Worm (Caenorhabditis elegans) whole organism, L2 larva: Measurements from ENCODE around the gene txt-1.

Experiments used
- C34F6.9 ChIP-seq: fragments of 150-350 bp; optimal IDR thresholded peaks from 2 replicates; lab custom pipeline; 2014; ENCODE audit warnings: missing biosample characterization, missing genetic modification characterization
- F13H6.1 ChIP-seq: sonication (generic microtip); optimal IDR thresholded peaks from 2 replicates; lab custom pipeline; 2016; ENCODE audit warnings: missing genetic modification characterization, missing compliant biosample characterization
- R02D3.7 ChIP-seq: fragments of 150-350 bp; optimal IDR thresholded peaks from 2 replicates; lab custom pipeline; 2014; ENCODE audit warnings: missing biosample characterization, missing genetic modification characterization
- Y55F3AM.14 ChIP-seq: fragments of 200-800 bp; sonication (Bioruptor generic); optimal IDR thresholded peaks from 2 replicates; lab custom pipeline; 2018; ENCODE audit warnings: mild to moderate bottlenecking, missing genetic modification characterization, missing compliant biosample characterization
- ZK546.5 ChIP-seq: sonication (generic microtip); optimal IDR thresholded peaks from 2 replicates; lab custom pipeline; 2017; ENCODE audit warnings: missing biosample characterization, missing genetic modification characterization
- alr-1 ChIP-seq: fragments of 150-350 bp; optimal IDR thresholded peaks from 2 replicates; lab custom pipeline; 2014; ENCODE audit warnings: missing biosample characterization, missing genetic modification characterization
- aly-2 ChIP-seq: fragments of 150-350 bp; optimal IDR thresholded peaks from 2 replicates; lab custom pipeline; 2014; ENCODE audit warnings: missing biosample characterization, missing genetic modification characterization
- ama-1 ChIP-seq: fragments of 150-350 bp; optimal IDR thresholded peaks from 2 replicates; lab custom pipeline; 2018; ENCODE audit warnings: inconsistent platforms
- blmp-1 ChIP-seq: sonication (generic microtip); optimal IDR thresholded peaks from 2 replicates; lab custom pipeline; 2017; ENCODE audit warnings: missing genetic modification characterization, mild to moderate bottlenecking, missing compliant biosample characterization, antibody characterized with exemption, moderate library complexity; ENCODE audit not compliant: insufficient read depth
- ceh-16 ChIP-seq: fragments of 150-350 bp; optimal IDR thresholded peaks from 2 replicates; lab custom pipeline; 2014; ENCODE audit warnings: missing biosample characterization, missing genetic modification characterization
- ceh-82 ChIP-seq: fragments of 150-350 bp; optimal IDR thresholded peaks from 2 replicates; lab custom pipeline; 2014; ENCODE audit warnings: missing biosample characterization, missing genetic modification characterization
- crh-2 ChIP-seq: sonication (generic microtip); optimal IDR thresholded peaks from 2 replicates; lab custom pipeline; 2017; ENCODE audit warnings: missing biosample characterization, missing genetic modification characterization
- dmd-4 ChIP-seq: sonication (generic microtip); optimal IDR thresholded peaks from 2 replicates; lab custom pipeline; 2017; ENCODE audit warnings: missing biosample characterization, missing genetic modification characterization
- egl-27 ChIP-seq: sonication (generic microtip); optimal IDR thresholded peaks from 3 replicates; lab custom pipeline; 2017; ENCODE audit warnings: missing biosample characterization, missing genetic modification reagents, missing genetic modification characterization
- elt-1 ChIP-seq: fragments of 150-350 bp; optimal IDR thresholded peaks from 2 replicates; lab custom pipeline; 2014; ENCODE audit warnings: missing biosample characterization, missing genetic modification characterization
- elt-3 ChIP-seq: sonication (generic microtip); optimal IDR thresholded peaks from 2 replicates; lab custom pipeline; 2017; ENCODE audit warnings: missing biosample characterization, missing genetic modification characterization
- fos-1 ChIP-seq: fragments of 150-350 bp; optimal IDR thresholded peaks from 2 replicates; lab custom pipeline; 2014; ENCODE audit warnings: missing biosample characterization, missing genetic modification characterization
- gmeb-1 ChIP-seq: fragments of 150-350 bp; optimal IDR thresholded peaks from 2 replicates; lab custom pipeline; 2014; ENCODE audit warnings: missing biosample characterization, missing genetic modification characterization
- lin-11 ChIP-seq: fragments of 150-350 bp; sonication (generic microtip); optimal IDR thresholded peaks from 2 replicates; lab custom pipeline; 2014; ENCODE audit warnings: missing biosample characterization, missing genetic modification characterization, inconsistent platforms, mixed read lengths
- lin-13 ChIP-seq: fragments of 150-350 bp; optimal IDR thresholded peaks from 2 replicates; lab custom pipeline; 2014; ENCODE audit warnings: missing biosample characterization, missing genetic modification reagents, missing genetic modification characterization
- lin-39 ChIP-seq: fragments of 150-350 bp; optimal IDR thresholded peaks from 2 replicates; lab custom pipeline; 2014; ENCODE audit warnings: missing biosample characterization, missing genetic modification reagents, missing genetic modification characterization
- lsy-2 ChIP-seq, 2 experiments: fragments of 150-350 bp in 1 of 2; sonication (generic microtip) in 1 of 2; optimal IDR thresholded peaks; 2 replicates each; lab custom pipeline; 2014 to 2017; ENCODE audit warnings: missing biosample characterization in 2 of 2, missing genetic modification characterization in 2 of 2
- mab-5 ChIP-seq: fragments of 150-350 bp; optimal IDR thresholded peaks from 2 replicates; lab custom pipeline; 2014; ENCODE audit warnings: missing biosample characterization, missing genetic modification characterization
- mbf-1 ChIP-seq: sonication (generic microtip); optimal IDR thresholded peaks from 2 replicates; lab custom pipeline; 2017; ENCODE audit warnings: missing biosample characterization, missing genetic modification characterization
- mdl-1 ChIP-seq, 2 experiments: fragments of 150-350 bp in 1 of 2; sonication (generic microtip) in 1 of 2; optimal IDR thresholded peaks; 2 replicates each; lab custom pipeline; 2017; ENCODE audit warnings: missing biosample characterization in 2 of 2, missing genetic modification characterization in 2 of 2
- nhr-10 ChIP-seq: sonication (generic microtip); optimal IDR thresholded peaks from 2 replicates; lab custom pipeline; 2017; ENCODE audit warnings: missing biosample characterization, missing genetic modification characterization
- nhr-11 ChIP-seq: fragments of 150-350 bp; optimal IDR thresholded peaks from 2 replicates; lab custom pipeline; 2014; ENCODE audit warnings: missing biosample characterization, missing genetic modification characterization
- nhr-12 ChIP-seq: fragments of 150-350 bp; optimal IDR thresholded peaks from 2 replicates; lab custom pipeline; 2014; ENCODE audit warnings: missing biosample characterization, missing genetic modification characterization
- nhr-129 ChIP-seq: fragments of 150-350 bp; optimal IDR thresholded peaks from 2 replicates; lab custom pipeline; 2014; ENCODE audit warnings: missing biosample characterization, missing genetic modification characterization
- nhr-21 ChIP-seq: fragments of 150-350 bp; optimal IDR thresholded peaks from 2 replicates; lab custom pipeline; 2014; ENCODE audit warnings: missing biosample characterization, missing genetic modification characterization
- nhr-23 ChIP-seq: fragments of 150-350 bp; optimal IDR thresholded peaks from 2 replicates; lab custom pipeline; 2014; ENCODE audit warnings: missing biosample characterization, missing genetic modification reagents, missing genetic modification characterization
- nhr-237 ChIP-seq: fragments of 150-350 bp; optimal IDR thresholded peaks from 2 replicates; lab custom pipeline; 2014; ENCODE audit warnings: missing biosample characterization, missing genetic modification characterization
- nhr-25 ChIP-seq: fragments of 150-350 bp; sonication (generic microtip); optimal IDR thresholded peaks from 3 replicates; lab custom pipeline; 2014; ENCODE audit warnings: missing biosample characterization, missing genetic modification characterization
- nhr-6 ChIP-seq: fragments of 150-350 bp; optimal IDR thresholded peaks from 2 replicates; lab custom pipeline; 2014; ENCODE audit warnings: missing biosample characterization, missing genetic modification characterization
- nhr-77 ChIP-seq: fragments of 150-350 bp; optimal IDR thresholded peaks from 2 replicates; lab custom pipeline; 2014; ENCODE audit warnings: missing biosample characterization, missing genetic modification characterization
- peb-1 ChIP-seq: fragments of 150-350 bp; optimal IDR thresholded peaks from 2 replicates; lab custom pipeline; 2014; ENCODE audit warnings: missing biosample characterization, missing genetic modification characterization
- sem-4 ChIP-seq: fragments of 150-350 bp; optimal IDR thresholded peaks from 2 replicates; lab custom pipeline; 2014; ENCODE audit warnings: missing biosample characterization, missing genetic modification reagents, missing genetic modification characterization
- skn-1 ChIP-seq: sonication (generic microtip); optimal IDR thresholded peaks from 2 replicates; lab custom pipeline; 2017; ENCODE audit warnings: missing biosample characterization, missing genetic modification characterization
- sma-3 ChIP-seq: sonication (generic microtip); optimal IDR thresholded peaks from 2 replicates; lab custom pipeline; 2016; ENCODE audit warnings: missing genetic modification reagents, missing genetic modification characterization, missing compliant biosample characterization
- sma-9 ChIP-seq, 2 experiments: fragments of 150-350 bp in 1 of 2; sonication (generic microtip) in 1 of 2; optimal IDR thresholded peaks; 2 replicates each; lab custom pipeline; 2014 to 2016; ENCODE audit warnings: missing genetic modification characterization in 2 of 2, mild to moderate bottlenecking in 1 of 2, missing biosample characterization in 1 of 2, missing compliant biosample characterization in 1 of 2, missing genetic modification reagents in 1 of 2, moderate library complexity in 1 of 2
- snpc-4 ChIP-seq: fragments of 150-350 bp; optimal IDR thresholded peaks from 2 replicates; lab custom pipeline; 2014; ENCODE audit warnings: missing biosample characterization, missing genetic modification characterization
- unc-39 ChIP-seq: fragments of 150-350 bp; optimal IDR thresholded peaks from 2 replicates; lab custom pipeline; 2014; ENCODE audit warnings: missing biosample characterization, missing genetic modification characterization
- unc-55 ChIP-seq: fragments of 150-350 bp; sonication (generic microtip); optimal IDR thresholded peaks from 3 replicates; lab custom pipeline; 2014; ENCODE audit warnings: missing biosample characterization, missing genetic modification reagents, missing genetic modification characterization
- unc-62 ChIP-seq: fragments of 150-350 bp; optimal IDR thresholded peaks from 2 replicates; lab custom pipeline; 2014; ENCODE audit warnings: missing biosample characterization, missing genetic modification reagents, missing genetic modification characterization
- zag-1 ChIP-seq: fragments of 150-350 bp; optimal IDR thresholded peaks from 2 replicates; lab custom pipeline; 2014; ENCODE audit warnings: missing biosample characterization, missing genetic modification characterization
- ztf-1 ChIP-seq: fragments of 200-800 bp; sonication (Bioruptor generic); conservative IDR thresholded peaks from 2 replicates; pipeline ENCODE4 v1.3.6; 2022; ENCODE audit warnings: missing genetic modification characterization, missing compliant biosample characterization
- ztf-11 ChIP-seq: sonication (generic microtip); optimal IDR thresholded peaks from 2 replicates; lab custom pipeline; 2017; ENCODE audit warnings: missing biosample characterization, missing genetic modification characterization
- ztf-4 ChIP-seq: fragments of 150-350 bp; optimal IDR thresholded peaks from 2 replicates; lab custom pipeline; 2014; ENCODE audit warnings: missing biosample characterization, missing genetic modification characterization

The txt-1 gene

ce11 chrII:151495-151894 is 45.5 kb downstream of the txt-1 start:
- TF ChIP-seq skn-1 (tag; lab: Kevin White, UChicago): no peak
- TF ChIP-seq dmd-4 (tag; lab: Kevin White, UChicago): no peak

- TF ChIP-seq mab-5 (tag; lab: Kevin White, UChicago): no peak
- TF ChIP-seq nhr-21 (tag; lab: Kevin White, UChicago): no peak
- TF ChIP-seq ZK546.5 (tag; lab: Kevin White, UChicago): no peak
- TF ChIP-seq lsy-2 (tag; optimal IDR thresholded peaks at IDR 0.05; lab: Kevin White, UChicago): no peak
- TF ChIP-seq Y55F3AM.14: no peak
- no peak for TF ChIP-seq sem-4
- TF ChIP-seq crh-2 (tag; lab: Kevin White, UChicago): no peak
- no peak for TF ChIP-seq nhr-77
- TF ChIP-seq nhr-12 (tag; lab: Kevin White, UChicago): no peak
- no peak for TF ChIP-seq ztf-11
- no peak for TF ChIP-seq mbf-1 (tag; lab: Kevin White, UChicago)
- no peak for TF ChIP-seq skn-1 (tag; lab: Kevin White, UChicago)
- TF ChIP-seq zag-1: no peak
- no peak for TF ChIP-seq nhr-11
- TF ChIP-seq nhr-25 (tag; lab: Kevin White, UChicago): no peak
- no peak for TF ChIP-seq sma-3
- TF ChIP-seq elt-3 (tag; lab: Kevin White, UChicago): no peak
- TF ChIP-seq ztf-1 (GFP tag; lab: Robert Waterston, UW): no peak
Measured at ce11 chrII:152283-152682, 46.3 kb downstream of the txt-1 start, which contains the start of gene T25D3.3. Gene T25D3.3 (plus strand): TSS chrII:152583.

DNA sequence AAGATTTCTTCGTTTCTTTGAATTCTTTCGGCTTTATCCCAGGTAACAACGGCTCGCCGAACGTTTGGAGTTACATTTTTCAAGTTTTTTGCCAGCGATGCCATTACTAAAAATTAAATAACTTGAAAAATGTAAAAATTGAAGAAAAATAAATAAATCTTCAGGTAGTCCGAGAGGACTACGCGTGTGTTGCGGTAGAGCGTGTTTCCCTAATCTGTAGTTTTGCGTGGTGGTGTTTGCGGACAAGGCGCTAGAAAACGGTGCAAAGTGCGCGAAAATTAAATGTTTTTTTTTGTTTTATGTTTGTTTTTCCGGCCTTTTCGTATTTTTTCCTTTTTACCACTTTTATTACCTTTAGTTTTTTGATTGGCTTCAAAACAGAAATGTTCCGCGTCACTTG is 49.9 kb downstream of the txt-1 start, which contains the start of gene mrpl-28:
Gene mrpl-28, minus strand, starts transcription at position 106 of the 400 bp plus-strand sequence.
- TF ChIP-seq lin-39 (no peak), blmp-1 (tag; lab: Kevin White, UChicago) (peak; percentile 76), alr-1 (tag; lab: Kevin White, UChicago) (no peak), unc-62 (GFP tag; lab: Kevin White, UChicago) (peak; percentile 64), snpc-4 (tag; lab: Kevin White, UChicago) (peak; percentile 81), R02D3.7 (tag; lab: Kevin White, UChicago) (peak; percentile 73), lsy-2 (tag; optimal IDR thresholded peaks at IDR 0.05; lab: Kevin White, UChicago) (peak; percentile 90 to 95), nhr-12 (tag; lab: Kevin White, UChicago) (no peak), unc-55 (peak; percentile 98), unc-39 (tag; lab: Kevin White, UChicago) (no peak), nhr-6 (tag; lab: Kevin White, UChicago) (peak; percentile 90), fos-1 (peak; percentile 78), C34F6.9 (tag; lab: Kevin White, UChicago) (peak; percentile 95), mab-5 (tag; lab: Kevin White, UChicago) (peak; percentile 95), Y55F3AM.14 (peak; percentile 60), nhr-25 (tag; lab: Kevin White, UChicago) (peak; percentile 90), mbf-1 (tag; lab: Kevin White, UChicago) (no peak), elt-1 (tag; lab: Kevin White, UChicago) (no peak), sma-9 (GFP tag; optimal IDR thresholded peaks at IDR 0.05; lab: Kevin White, UChicago) (peak; percentile 95), sma-9 (tag; optimal IDR thresholded peaks at IDR 0.05; lab: Kevin White, UChicago) (no peak), aly-2 (no peak), nhr-77 (peak; percentile 29), ztf-4 (tag; lab: Kevin White, UChicago) (peak; percentile 86), ceh-82 (tag; lab: Kevin White, UChicago) (peak; percentile 79), nhr-21 (tag; lab: Kevin White, UChicago) (peak; percentile 91), crh-2 (tag; lab: Kevin White, UChicago) (peak; percentile 95), ZK546.5 (tag; lab: Kevin White, UChicago) (peak; percentile 55), ztf-1 (GFP tag; lab: Robert Waterston, UW) (no peak), nhr-10 (tag; lab: Kevin White, UChicago) (peak; percentile 66), dmd-4 (tag; lab: Kevin White, UChicago) (no peak), zag-1 (peak; percentile 64), ama-1 (lab: Kevin White, UChicago) (peak; percentile 57), nhr-23 (no peak), sem-4 (peak; percentile 86), F13H6.1 (tag; lab: Kevin White, UChicago) (peak; percentile 93), lin-13 (GFP tag; lab: Kevin White, UChicago) (peak; percentile 95), egl-27 (tag; lab: Kevin White, UChicago) (peak; percentile 92), skn-1 (tag; lab: Kevin White, UChicago) (no peak), elt-3 (tag; lab: Kevin White, UChicago) (no peak), nhr-129 (tag; lab: Kevin White, UChicago) (peak; percentile 85), sma-3 (peak; percentile 95), nhr-11 (no peak), ceh-16 (tag; lab: Kevin White, UChicago) (no peak), lin-11 (tag; lab: Kevin White, UChicago) (peak; percentile 96), mdl-1 (tag; optimal IDR thresholded peaks at IDR 0.05; lab: Kevin White, UChicago) (peak in 1 of 2 experiments; percentile 26), nhr-237 (tag; lab: Kevin White, UChicago) (peak; percentile 52), gmeb-1 (tag; lab: Kevin White, UChicago) (peak; percentile 97), peb-1 (tag; lab: Kevin White, UChicago) (no peak)
